Fruit fly (Drosophila melanogaster): Measurements from ENCODE around the gene CG34051.

Gene CG34051

DNA sequence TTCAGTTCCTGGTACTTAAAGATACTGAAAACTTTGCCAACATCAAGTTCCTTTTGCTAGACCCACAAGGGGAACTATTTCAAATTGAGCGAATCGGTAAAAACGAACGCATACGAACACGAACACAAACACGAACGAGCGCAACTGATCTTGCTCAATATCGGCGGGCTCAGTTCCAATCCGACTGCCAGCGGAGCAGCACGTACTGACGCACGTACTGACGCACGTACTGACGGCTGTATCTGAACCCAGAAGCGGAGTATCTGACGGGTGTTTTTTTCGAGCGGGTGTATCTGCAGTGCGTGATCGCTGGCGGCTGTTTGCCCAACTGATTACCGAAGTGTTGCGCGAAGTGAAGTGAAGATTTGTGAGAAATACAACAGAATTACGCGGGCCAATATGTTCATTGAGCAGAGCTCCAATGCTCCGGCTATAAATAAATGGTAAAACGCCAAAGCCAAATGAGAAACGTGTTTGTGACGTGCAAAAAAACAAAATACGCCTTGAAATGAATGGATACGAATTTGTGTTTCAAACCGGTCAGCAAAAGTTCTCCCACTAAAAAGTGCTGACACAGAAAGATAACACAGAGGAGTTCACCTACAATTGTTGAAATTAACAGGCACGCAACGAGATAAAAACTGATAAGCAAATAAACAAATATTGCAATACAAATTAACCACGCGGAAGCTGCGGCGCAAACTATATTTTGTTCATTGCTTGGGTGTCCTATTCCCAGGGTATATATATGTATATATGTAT lies 25.6 kb downstream of the CG34051 start:
- TF ChIP-seq usp (GFP tag; optimal IDR thresholded peaks at IDR 0.05) = no peak

DNA sequence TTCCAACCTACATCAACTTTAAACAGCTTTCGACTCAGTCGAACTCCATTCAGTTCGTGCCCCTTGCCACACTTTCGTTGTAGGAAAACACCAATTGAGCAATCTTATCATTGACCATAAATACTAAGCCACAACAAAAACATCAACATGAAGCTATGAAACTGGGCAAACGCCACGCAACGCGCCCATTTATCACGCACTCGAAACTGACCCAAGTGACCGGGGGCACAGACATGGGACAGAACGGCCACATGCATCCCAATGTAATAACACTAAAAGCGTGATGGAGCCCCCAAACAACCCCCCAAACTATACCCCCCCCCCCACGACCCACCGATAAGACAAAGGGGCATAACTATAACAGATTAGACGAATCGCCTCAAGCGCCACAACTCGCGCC lies 28.3 kb downstream of the CG34051 start:
- TF ChIP-seq EcR (GFP tag; optimal IDR thresholded peaks at IDR 0.05) = no peak
- no peak for TF ChIP-seq CG8478 (optimal IDR thresholded peaks at IDR 0.05)
- no peak for TF ChIP-seq Dll (optimal IDR thresholded peaks at IDR 0.05)
- TF ChIP-seq usp (GFP tag; optimal IDR thresholded peaks at IDR 0.05) = no peak
- TF ChIP-seq psq (optimal IDR thresholded peaks at IDR 0.05) = no peak
- no peak for TF ChIP-seq pan (optimal IDR thresholded peaks at IDR 0.05)

DNA sequence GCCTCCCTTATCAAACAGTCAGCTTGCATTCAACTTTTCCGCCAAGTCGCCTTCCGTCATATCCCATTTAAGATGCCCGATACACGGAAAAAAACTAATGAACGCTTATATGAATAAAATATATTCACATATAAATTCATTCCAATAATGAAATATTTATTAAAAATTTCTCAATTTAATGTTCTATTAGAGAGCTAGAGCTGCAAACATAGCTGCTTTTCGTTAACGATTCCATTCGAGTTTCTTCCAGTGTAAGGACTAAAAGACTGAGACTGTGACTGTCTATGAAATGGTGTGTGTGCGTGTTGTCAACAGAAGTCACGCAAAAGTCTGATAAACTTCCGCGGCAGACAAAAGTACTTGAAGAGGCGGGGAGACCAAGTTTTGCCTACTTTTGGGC lies 30.7 kb downstream of the CG34051 start:
- TF ChIP-seq psq (optimal IDR thresholded peaks at IDR 0.05) = no peak
- TF ChIP-seq CG8478 (optimal IDR thresholded peaks at IDR 0.05) = no peak
- no peak for TF ChIP-seq usp (GFP tag; optimal IDR thresholded peaks at IDR 0.05)
- no peak for TF ChIP-seq Dll (optimal IDR thresholded peaks at IDR 0.05)
- TF ChIP-seq EcR (GFP tag; optimal IDR thresholded peaks at IDR 0.05) = no peak
- no peak for TF ChIP-seq pan (optimal IDR thresholded peaks at IDR 0.05)

DNA sequence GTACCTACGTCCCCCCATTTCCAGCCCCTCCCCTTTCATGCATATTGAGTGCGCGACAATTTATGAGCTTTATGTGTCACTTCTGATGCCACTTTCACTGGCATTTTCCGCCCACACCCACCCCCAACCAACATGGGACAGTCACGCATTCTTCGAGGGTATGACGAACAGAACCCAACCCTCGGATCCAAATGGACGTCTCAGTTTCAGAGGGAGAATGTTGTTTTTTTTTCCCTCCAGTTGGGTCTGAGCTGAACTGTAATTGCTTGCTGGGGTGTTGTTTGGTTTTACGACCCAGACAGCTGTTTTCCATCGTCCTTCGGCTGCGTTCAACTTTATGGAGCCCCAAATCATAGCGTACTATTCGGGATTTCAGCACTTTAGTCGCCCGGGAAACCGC lies 37.0 kb downstream of the CG34051 start:
- no peak for TF ChIP-seq usp (GFP tag; optimal IDR thresholded peaks at IDR 0.05)
- TF ChIP-seq pan (optimal IDR thresholded peaks at IDR 0.05) = no peak
- TF ChIP-seq psq (optimal IDR thresholded peaks at IDR 0.05) = no peak
- TF ChIP-seq CG8478 (optimal IDR thresholded peaks at IDR 0.05) = no peak
- TF ChIP-seq EcR (GFP tag; optimal IDR thresholded peaks at IDR 0.05) = no peak
- no peak for TF ChIP-seq Dll (optimal IDR thresholded peaks at IDR 0.05)

DNA sequence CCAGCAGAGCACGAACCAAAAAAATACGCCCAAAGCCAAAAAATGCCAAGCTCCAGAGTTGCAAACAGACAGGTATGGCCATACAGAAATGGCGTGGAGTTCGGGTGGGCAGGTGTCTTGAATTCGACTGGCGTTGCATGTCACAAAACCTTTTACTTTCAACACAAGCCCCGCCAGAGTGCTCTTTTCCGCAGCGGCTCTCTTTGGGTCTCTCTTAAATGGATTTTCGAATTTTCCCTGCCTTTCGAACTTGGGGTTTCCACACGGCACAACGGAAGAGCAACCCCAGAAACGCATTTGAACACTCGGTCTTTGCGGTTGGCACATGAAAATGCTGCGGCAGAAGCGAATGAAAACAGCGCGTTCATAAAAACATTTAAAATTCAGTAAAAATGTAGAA lies 43.0 kb downstream of the CG34051 start:
- TF ChIP-seq pan (optimal IDR thresholded peaks at IDR 0.05) (no peak), usp (GFP tag; optimal IDR thresholded peaks at IDR 0.05) (no peak), EcR (GFP tag; optimal IDR thresholded peaks at IDR 0.05) (no peak), psq (optimal IDR thresholded peaks at IDR 0.05) (no peak), Dll (optimal IDR thresholded peaks at IDR 0.05) (no peak), CG8478 (optimal IDR thresholded peaks at IDR 0.05) (no peak)

DNA sequence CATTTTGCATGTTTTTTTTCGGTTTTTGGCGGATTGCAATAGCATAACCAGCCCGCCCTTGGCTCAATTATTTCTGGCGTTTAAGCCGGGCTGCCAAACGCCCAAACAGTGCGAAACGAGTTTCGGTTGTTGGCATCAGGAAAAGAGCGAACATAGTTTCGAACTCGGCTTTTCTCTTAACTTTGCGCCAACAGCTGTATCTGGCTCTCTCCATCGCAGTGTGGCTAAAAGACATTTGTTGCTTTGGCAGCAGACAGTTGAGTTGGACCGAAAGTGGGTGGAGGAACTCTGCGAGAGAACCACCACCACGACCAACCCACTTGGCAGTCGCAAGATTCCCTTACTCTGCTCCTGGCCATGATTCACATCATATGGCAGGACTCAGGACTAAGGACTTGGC lies 43.8 kb downstream of the CG34051 start:
- TF ChIP-seq psq (optimal IDR thresholded peaks at IDR 0.05) (no peak), Dll (optimal IDR thresholded peaks at IDR 0.05) (no peak), EcR (GFP tag; optimal IDR thresholded peaks at IDR 0.05) (no peak), CG8478 (optimal IDR thresholded peaks at IDR 0.05) (no peak), pan (optimal IDR thresholded peaks at IDR 0.05) (no peak), usp (GFP tag; optimal IDR thresholded peaks at IDR 0.05) (no peak)

DNA sequence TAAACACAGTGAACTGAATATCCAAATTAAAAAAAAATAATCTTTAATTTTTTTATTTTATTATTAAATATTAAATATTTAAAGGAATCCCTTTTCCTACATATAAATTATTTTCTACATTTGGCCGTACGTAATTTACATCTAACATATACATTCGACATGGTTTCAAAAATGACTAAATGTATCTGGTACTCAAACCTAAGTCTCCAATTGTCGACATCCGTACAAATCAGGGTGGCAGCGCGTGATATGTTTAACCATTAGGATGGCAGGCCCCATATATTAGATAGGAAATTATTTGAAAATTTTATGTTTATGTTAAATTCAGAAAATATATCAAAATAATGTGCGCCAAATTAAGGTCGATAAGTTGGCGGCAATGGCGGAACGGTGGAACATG lies 45.6 kb downstream of the CG34051 start:
- no peak for TF ChIP-seq Dll (optimal IDR thresholded peaks at IDR 0.05)
- no peak for TF ChIP-seq usp (GFP tag; optimal IDR thresholded peaks at IDR 0.05)
- no peak for TF ChIP-seq CG8478 (optimal IDR thresholded peaks at IDR 0.05)
- TF ChIP-seq pan (optimal IDR thresholded peaks at IDR 0.05) = no peak
- no peak for TF ChIP-seq psq (optimal IDR thresholded peaks at IDR 0.05)
- no peak for TF ChIP-seq EcR (GFP tag; optimal IDR thresholded peaks at IDR 0.05)

DNA sequence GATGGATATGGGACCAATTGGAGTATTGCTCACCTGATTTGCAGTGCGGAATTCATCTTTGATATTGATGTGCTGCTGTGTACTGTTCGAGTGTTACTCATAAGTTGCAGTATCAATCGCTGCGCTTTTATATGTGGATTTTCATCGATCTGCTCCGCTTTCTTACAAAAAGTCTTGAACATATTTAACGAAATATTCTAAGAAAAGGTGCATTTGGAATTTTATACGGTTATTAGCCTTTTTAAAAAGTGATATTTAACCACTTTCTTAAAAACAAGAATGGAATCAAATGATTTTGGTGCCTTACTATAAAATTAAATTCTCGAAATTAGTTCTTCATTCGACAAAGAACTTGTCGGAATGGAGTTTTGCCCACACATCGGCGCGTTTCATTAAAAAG lies 47.4 kb downstream of the CG34051 start, which contains the start of gene TotE:
TSS of gene TotE (minus strand) at position 101 of the 400 bp plus-strand sequence.
- TF ChIP-seq usp (GFP tag; optimal IDR thresholded peaks at IDR 0.05) (no peak), psq (optimal IDR thresholded peaks at IDR 0.05) (no peak), Dll (optimal IDR thresholded peaks at IDR 0.05) (no peak), EcR (GFP tag; optimal IDR thresholded peaks at IDR 0.05) (no peak), pan (optimal IDR thresholded peaks at IDR 0.05) (no peak), CG8478 (optimal IDR thresholded peaks at IDR 0.05) (no peak)

DNA sequence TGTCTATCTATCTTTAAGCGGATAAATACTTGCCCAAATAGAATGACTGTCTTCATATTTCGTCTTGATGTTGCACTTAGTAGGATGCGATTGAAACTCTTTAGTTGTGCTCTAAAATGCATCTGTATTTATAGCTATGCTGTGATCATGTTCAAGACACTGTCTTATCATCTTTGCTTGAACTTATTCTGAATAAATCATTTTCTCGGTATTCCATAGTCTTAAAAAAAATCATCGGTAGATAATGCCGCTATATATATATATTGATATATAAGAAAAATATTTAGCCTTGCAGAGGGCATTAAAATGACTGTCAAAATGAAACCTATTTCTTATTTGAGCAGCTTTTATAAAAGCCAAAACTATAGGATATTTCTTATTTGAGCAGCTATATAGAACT lies 48.6 kb downstream of the CG34051 start, which contains the start of gene TotF:
TSS of gene TotF (minus strand) at position 101 of the 400 bp plus-strand sequence.
- TF ChIP-seq EcR (GFP tag; optimal IDR thresholded peaks at IDR 0.05) = no peak
- TF ChIP-seq Dll (optimal IDR thresholded peaks at IDR 0.05) = no peak
- no peak for TF ChIP-seq pan (optimal IDR thresholded peaks at IDR 0.05)
- TF ChIP-seq usp (GFP tag; optimal IDR thresholded peaks at IDR 0.05) = no peak
- no peak for TF ChIP-seq psq (optimal IDR thresholded peaks at IDR 0.05)
- TF ChIP-seq CG8478 (optimal IDR thresholded peaks at IDR 0.05) = no peak
